Fruit fly (Drosophila melanogaster): ENCODE measurements around the gene sl.
A peak's percentile ranks its signal among the peaks of the same experiment; 100 is the strongest.

The sl gene

dm6 chrX:16333434-16334141, 16.5 kb upstream of the sl start, which contains the start of the genes CG9921 and Dsp1 (continued):
- TF ChIP-seq tin (GFP tag; optimal IDR thresholded peaks at IDR 0.05) (no peak), CTCF (GFP tag; optimal IDR thresholded peaks at IDR 0.05) (no peak), CG1647 (GFP tag; optimal IDR thresholded peaks at IDR 0.05) (no peak), sens (GFP tag) (peak; percentile 72), CG11696 (GFP tag; IDR thresholded peaks at IDR 0.05) (peak; percentile 32; the same call in 1 of the 2 replicates), toy (GFP tag; IDR thresholded peaks at IDR 0.05) (no peak), mam (GFP tag; optimal IDR thresholded peaks at IDR 0.05) (no peak), vvl (GFP tag; IDR thresholded peaks at IDR 0.05) (no peak), chif (GFP tag; optimal IDR thresholded peaks at IDR 0.05) (no peak), CG2889 (GFP tag; IDR thresholded peaks at IDR 0.05) (no peak), Myb (GFP tag; optimal IDR thresholded peaks at IDR 0.05) (no peak), CG3407 (GFP tag; optimal IDR thresholded peaks at IDR 0.05) (no peak), sqz (GFP tag; optimal IDR thresholded peaks at IDR 0.05) (no peak), CG12236 (GFP tag; optimal IDR thresholded peaks at IDR 0.05) (no peak), CG30431 (GFP tag; optimal IDR thresholded peaks at IDR 0.05) (no peak), ssp (GFP tag; IDR thresholded peaks at IDR 0.05) (no peak), CG9215 (GFP tag; IDR thresholded peaks at IDR 0.05) (no peak), CG7839 (tag; optimal IDR thresholded peaks at IDR 0.05) (no peak), Hr39 (optimal IDR thresholded peaks at IDR 0.05) (no peak), CG6272 (GFP tag; IDR thresholded peaks at IDR 0.05) (no peak), CG12071 (GFP tag; optimal IDR thresholded peaks at IDR 0.05) (peak; percentile 30), scrt (GFP tag; optimal IDR thresholded peaks at IDR 0.05) (peak; percentile 23), CG10543 (GFP tag; optimal IDR thresholded peaks at IDR 0.05) (peak; percentile 49), BEAF-32 (GFP tag; optimal IDR thresholded peaks at IDR 0.05) (no peak), jumu (GFP tag; optimal IDR thresholded peaks at IDR 0.05) (no peak), ac (GFP tag; optimal IDR thresholded peaks at IDR 0.05) (no peak), CG3065 (GFP tag; optimal IDR thresholded peaks at IDR 0.05) (no peak), Awh (GFP tag; IDR thresholded peaks at IDR 0.05) (no peak), CG8290 (GFP tag; optimal IDR thresholded peaks at IDR 0.05) (no peak), CG8290 (tag; optimal IDR thresholded peaks at IDR 0.05) (peak in 1 of 2 experiments; percentile 76), tio (GFP tag; optimal IDR thresholded peaks at IDR 0.05) (no peak), knrl (GFP tag; IDR thresholded peaks at IDR 0.05; ENCODE audit: partially characterized antibody) (no peak), Rfx (GFP tag; IDR thresholded peaks at IDR 0.05) (peak; percentile 32; the same call in 1 of the 2 replicates), wdn (GFP tag; IDR thresholded peaks at IDR 0.05) (peak; percentile 26; the same call in 1 of the 2 replicates), jing (GFP tag; optimal IDR thresholded peaks at IDR 0.05) (no peak), lmd (GFP tag; IDR thresholded peaks at IDR 0.05) (no peak), al (GFP tag; IDR thresholded peaks at IDR 0.05) (no peak), CG31224 (GFP tag; IDR thresholded peaks at IDR 0.05) (no peak), CG13894 (tag; optimal IDR thresholded peaks at IDR 0.05) (peak; percentile 2), Hr78 (GFP tag; optimal IDR thresholded peaks at IDR 0.05) (no peak), eyg (GFP tag; optimal IDR thresholded peaks at IDR 0.05) (no peak), Drgx (GFP tag; IDR thresholded peaks at IDR 0.05) (peak; percentile 8; the same call in 1 of the 2 replicates), sr (GFP tag; IDR thresholded peaks at IDR 0.05) (no peak), CG8944 (GFP tag; optimal IDR thresholded peaks at IDR 0.05) (no peak), run (tag; optimal IDR thresholded peaks at IDR 0.05) (no peak), CG14050 (GFP tag; IDR thresholded peaks at IDR 0.05) (no peak), nmo (GFP tag; optimal IDR thresholded peaks at IDR 0.05) (no peak), CG32532 (GFP tag; IDR thresholded peaks at IDR 0.05) (peak; percentile 25; the same call in 1 of the 2 replicates), zen2 (GFP tag; IDR thresholded peaks at IDR 0.05; ENCODE audit: partially characterized antibody) (no peak), NC2β (GFP tag; optimal IDR thresholded peaks at IDR 0.05) (no peak), slbo (GFP tag; IDR thresholded peaks at IDR 0.05) (no peak), CG3281 (GFP tag; optimal IDR thresholded peaks at IDR 0.05) (peak; percentile 13), pnt (GFP tag; optimal IDR thresholded peaks at IDR 0.05) (no peak)

Measured in whole organism, embryonic.